Fruit fly (Drosophila melanogaster) whole organism, embryonic: ENCODE data around the gene CG11178.

Source experiments
- Ada2b ChIP-seq: fragments of 200-800 bp; sonication (Bioruptor generic); IDR thresholded peaks from 2 replicates; pipeline ENCODE4 v1.3.6; 2022; ENCODE audit warnings: missing biosample characterization, missing genetic modification characterization
- Bteb2 ChIP-seq: fragments of 200-800 bp; sonication (Bioruptor generic); optimal IDR thresholded peaks from 2 replicates; lab custom pipeline; 2016; ENCODE audit warnings: missing biosample characterization, missing genetic modification characterization
- CG10209 ChIP-seq: fragments of 200-800 bp; sonication (Bioruptor generic); optimal IDR thresholded peaks from 3 replicates; lab custom pipeline; 2017; ENCODE audit warnings: missing biosample characterization, mild to moderate bottlenecking, missing genetic modification characterization, missing genetic modification reagents
- CG10267 ChIP-seq: fragments of 200-800 bp; sonication (Bioruptor generic); optimal IDR thresholded peaks from 2 replicates; lab custom pipeline; 2018; ENCODE audit warnings: missing biosample characterization, mild to moderate bottlenecking, missing genetic modification characterization, moderate library complexity
- CG10959 ChIP-seq: fragments of 200-800 bp; sonication (Bioruptor generic); IDR thresholded peaks from 2 replicates; pipeline ENCODE4 v1.3.6; 2022; ENCODE audit warnings: missing biosample characterization, missing genetic modification characterization
- CG1233 ChIP-seq: fragments of 200-800 bp; sonication (Bioruptor generic); optimal IDR thresholded peaks from 4 replicates; lab custom pipeline; 2018; ENCODE audit warnings: missing biosample characterization, mild to moderate bottlenecking, missing genetic modification characterization
- CG1603 ChIP-seq: fragments of 200-800 bp; sonication (Bioruptor generic); optimal IDR thresholded peaks from 2 replicates; lab custom pipeline; 2019; ENCODE audit warnings: missing biosample characterization, mild to moderate bottlenecking, missing genetic modification characterization, moderate library complexity
- CG18262 ChIP-seq: fragments of 200-800 bp; optimal IDR thresholded peaks from 3 replicates; lab custom pipeline; 2019; ENCODE audit warnings: missing biosample characterization, mild to moderate bottlenecking, missing genetic modification characterization, moderate library complexity
- CG18764 ChIP-seq: fragments of 200-800 bp; sonication (Bioruptor generic); optimal IDR thresholded peaks from 3 replicates; lab custom pipeline; 2016; ENCODE audit warnings: missing biosample characterization, missing genetic modification characterization
- CG2129 ChIP-seq: fragments of 200-800 bp; sonication (Bioruptor generic); IDR thresholded peaks from 2 replicates; pipeline ENCODE4 v1.3.6; 2022; ENCODE audit warnings: missing biosample characterization, missing genetic modification characterization; ENCODE audit not compliant: partially characterized antibody
- CG30403 ChIP-seq: fragments of 200-800 bp; sonication (Bioruptor generic); optimal IDR thresholded peaks from 3 replicates; lab custom pipeline; 2016; ENCODE audit warnings: missing biosample characterization, missing genetic modification characterization
- CG31388 ChIP-seq: fragments of 200-800 bp; sonication (Bioruptor generic); optimal IDR thresholded peaks from 2 replicates; lab custom pipeline; 2016; ENCODE audit warnings: missing biosample characterization, missing genetic modification characterization
- CG6854 ChIP-seq: fragments of 200-800 bp; sonication (Bioruptor generic); optimal IDR thresholded peaks from 3 replicates; lab custom pipeline; 2017; ENCODE audit warnings: missing biosample characterization, mild to moderate bottlenecking, missing genetic modification characterization
- CG7556 ChIP-seq: fragments of 200-800 bp; sonication (Bioruptor generic); optimal IDR thresholded peaks from 2 replicates; lab custom pipeline; 2017; ENCODE audit warnings: missing biosample characterization, mild to moderate bottlenecking, missing genetic modification characterization
- CG7963 ChIP-seq: fragments of 200-800 bp; sonication (Bioruptor generic); IDR thresholded peaks from 3 replicates; pipeline ENCODE4 v1.3.6; 2022; ENCODE audit warnings: missing biosample characterization, missing genetic modification characterization; ENCODE audit not compliant: partially characterized antibody
- CkIIα-i1 ChIP-seq: fragments of 200-800 bp; sonication (Bioruptor generic); IDR thresholded peaks from 2 replicates; pipeline ENCODE4 v1.3.6; 2022; ENCODE audit warnings: missing biosample characterization, missing genetic modification characterization
- CoRest ChIP-seq: fragments of 200-800 bp; sonication (Bioruptor generic); optimal IDR thresholded peaks from 3 replicates; lab custom pipeline; 2018; ENCODE audit warnings: missing biosample characterization, mild to moderate bottlenecking, missing genetic modification characterization, moderate library complexity
- E2f1 ChIP-seq: fragments of 200-800 bp; sonication (Bioruptor generic); IDR thresholded peaks from 2 replicates; pipeline ENCODE4 v1.3.6; 2022; ENCODE audit warnings: missing biosample characterization, missing genetic modification characterization
- Eip74EF ChIP-seq, 2 experiments: fragments of 200-800 bp in 1 of 2; fragments of >200 bp in 1 of 2; sonication (Bioruptor generic) in 1 of 2; optimal IDR thresholded peaks; 2 replicates each; lab custom pipeline; 2017 to 2019; ENCODE audit warnings: missing biosample characterization in 2 of 2, missing genetic modification characterization in 2 of 2, mild to moderate bottlenecking in 1 of 2, moderate library complexity in 1 of 2
- Gsc ChIP-seq: fragments of 200-800 bp; sonication (Bioruptor generic); IDR thresholded peaks from 2 replicates; pipeline ENCODE4 v1.3.6; 2022; ENCODE audit warnings: missing biosample characterization, missing genetic modification characterization
- Hand ChIP-seq: fragments of 200-800 bp; sonication (Bioruptor generic); optimal IDR thresholded peaks from 2 replicates; lab custom pipeline; 2017; ENCODE audit warnings: mild to moderate bottlenecking, missing biosample characterization, missing genetic modification reagents, missing genetic modification characterization
- Hr51 ChIP-seq, 2 experiments: fragments of 200-800 bp; sonication (Bioruptor generic); optimal IDR thresholded peaks; 2 replicates in 1 of 2; 3 replicates in 1 of 2; lab custom pipeline; 2016 to 2018; ENCODE audit warnings: missing biosample characterization in 2 of 2, missing genetic modification characterization in 2 of 2, mild to moderate bottlenecking in 1 of 2, moderate library complexity in 1 of 2
- Med ChIP-seq: fragments of 200-800 bp; sonication (Bioruptor generic); peaks from one replicate; lab custom pipeline; 2016; ENCODE audit warnings: missing biosample characterization, missing genetic modification characterization, mild to moderate bottlenecking, inconsistent platforms, moderate library complexity
- PHDP ChIP-seq: fragments of 200-800 bp; sonication (Bioruptor generic); optimal IDR thresholded peaks from 3 replicates; lab custom pipeline; 2018; ENCODE audit warnings: missing biosample characterization, mild to moderate bottlenecking, missing genetic modification characterization, moderate library complexity
- Poxn ChIP-seq: fragments of 200-800 bp; sonication (Bioruptor generic); IDR thresholded peaks from 2 replicates; pipeline ENCODE4 v1.3.6; 2022; ENCODE audit warnings: missing biosample characterization, missing genetic modification characterization
- Xrp1 ChIP-seq: fragments of 200-800 bp; sonication (Bioruptor generic); IDR thresholded peaks from 2 replicates; pipeline ENCODE4 v1.3.6; 2022; ENCODE audit warnings: missing biosample characterization, missing genetic modification characterization
- bbx ChIP-seq: fragments of 200-800 bp; sonication (Bioruptor generic); IDR thresholded peaks from 2 replicates; pipeline ENCODE4 v1.3.6; 2022; ENCODE audit warnings: missing biosample characterization, missing genetic modification characterization; ENCODE audit not compliant: partially characterized antibody
- bsh ChIP-seq, 2 experiments: fragments of 200-800 bp; sonication (Bioruptor generic); optimal IDR thresholded peaks; 2 replicates each; lab custom pipeline; 2017 to 2018; ENCODE audit warnings: mild to moderate bottlenecking in 2 of 2, missing biosample characterization in 2 of 2, missing genetic modification characterization in 2 of 2, moderate library complexity in 1 of 2
- btn ChIP-seq: fragments of 200-800 bp; sonication (Bioruptor generic); optimal IDR thresholded peaks from 2 replicates; lab custom pipeline; 2016; ENCODE audit warnings: missing biosample characterization, missing genetic modification characterization
- crol ChIP-seq: fragments of 200-800 bp; sonication (Bioruptor generic); IDR thresholded peaks from 2 replicates; pipeline ENCODE4 v1.3.6; 2022; ENCODE audit warnings: missing biosample characterization, missing genetic modification characterization
- dan ChIP-seq: fragments of 200-800 bp; sonication (Bioruptor generic); IDR thresholded peaks from 2 replicates; pipeline ENCODE4 v1.3.6; 2022; ENCODE audit warnings: missing biosample characterization, missing genetic modification characterization
- dm ChIP-seq: fragments of 200-800 bp; sonication (Bioruptor generic); optimal IDR thresholded peaks from 3 replicates; lab custom pipeline; 2016; ENCODE audit warnings: missing biosample characterization, missing genetic modification characterization
- ftz-f1 ChIP-seq: fragments of 200-800 bp; sonication (Bioruptor generic); optimal IDR thresholded peaks from 2 replicates; lab custom pipeline; 2016; ENCODE audit warnings: missing biosample characterization, missing genetic modification characterization
- ham ChIP-seq: fragments of 200-800 bp; sonication (Bioruptor generic); IDR thresholded peaks from 2 replicates; pipeline ENCODE4 v1.3.6; 2022; ENCODE audit warnings: missing biosample characterization, missing genetic modification characterization
- hkb ChIP-seq, 2 experiments: fragments of 200-800 bp in 1 of 2; fragments of >200 bp in 1 of 2; sonication (Bioruptor generic) in 1 of 2; IDR thresholded peaks in 1 of 2; optimal IDR thresholded peaks in 1 of 2; 2 replicates each; pipeline versions ENCODE4 v1.3.6 to Lab custom; 2017 to 2022; ENCODE audit warnings: missing biosample characterization in 1 of 2, missing genetic modification characterization in 1 of 2
- inv ChIP-seq: fragments of 200-800 bp; sonication (Bioruptor generic); IDR thresholded peaks from 2 replicates; pipeline ENCODE4 v1.3.6; 2022; ENCODE audit warnings: missing biosample characterization, missing genetic modification characterization; ENCODE audit not compliant: partially characterized antibody
- kah ChIP-seq: fragments of 200-800 bp; sonication (Bioruptor generic); optimal IDR thresholded peaks from 2 replicates; lab custom pipeline; 2018; ENCODE audit warnings: missing biosample characterization, mild to moderate bottlenecking, missing genetic modification characterization
- klu ChIP-seq: fragments of 200-800 bp; sonication (Bioruptor generic); IDR thresholded peaks from 2 replicates; pipeline ENCODE4 v1.3.6; 2022; ENCODE audit warnings: missing biosample characterization, missing genetic modification characterization
- luna ChIP-seq: fragments of 200-800 bp; sonication (Bioruptor generic); optimal IDR thresholded peaks from 2 replicates; lab custom pipeline; 2016; ENCODE audit warnings: missing biosample characterization, missing genetic modification characterization
- mam ChIP-seq: fragments of 200-800 bp; sonication (Bioruptor generic); optimal IDR thresholded peaks from 3 replicates; lab custom pipeline; 2016; ENCODE audit warnings: missing biosample characterization, missing genetic modification characterization
- odd ChIP-seq: fragments of 200-800 bp; sonication (Bioruptor generic); optimal IDR thresholded peaks from 2 replicates; lab custom pipeline; 2017; ENCODE audit warnings: missing biosample characterization, mild to moderate bottlenecking, missing genetic modification characterization
- pum ChIP-seq: fragments of 200-800 bp; sonication (Bioruptor generic); optimal IDR thresholded peaks from 2 replicates; lab custom pipeline; 2016; ENCODE audit warnings: missing biosample characterization, missing genetic modification characterization
- run ChIP-seq: fragments of 200-800 bp; sonication (Bioruptor generic); optimal IDR thresholded peaks from 3 replicates; lab custom pipeline; 2018; ENCODE audit warnings: missing biosample characterization, mild to moderate bottlenecking, missing genetic modification characterization
- sens-2 ChIP-seq: fragments of 200-800 bp; sonication (Bioruptor generic); IDR thresholded peaks from 2 replicates; pipeline ENCODE4 v1.3.6; 2022; ENCODE audit warnings: missing biosample characterization, missing genetic modification characterization
- sima ChIP-seq: fragments of 200-800 bp; sonication (Bioruptor generic); optimal IDR thresholded peaks from 2 replicates; lab custom pipeline; 2016; ENCODE audit warnings: missing biosample characterization, missing genetic modification characterization
- ssp ChIP-seq: fragments of 200-800 bp; sonication (Bioruptor generic); IDR thresholded peaks from 2 replicates; pipeline ENCODE4 v1.3.6; 2022; ENCODE audit warnings: missing biosample characterization, missing genetic modification characterization
- stc ChIP-seq: fragments of 200-800 bp; sonication (Bioruptor generic); IDR thresholded peaks from 2 replicates; pipeline ENCODE4 v1.3.6; 2022; ENCODE audit warnings: missing biosample characterization, missing genetic modification characterization
- zen2 ChIP-seq: fragments of 200-800 bp; sonication (Bioruptor generic); IDR thresholded peaks from 3 replicates; pipeline ENCODE4 v1.3.6; 2022; ENCODE audit warnings: missing biosample characterization, missing genetic modification characterization; ENCODE audit not compliant: partially characterized antibody

The CG11178 gene

DNA sequence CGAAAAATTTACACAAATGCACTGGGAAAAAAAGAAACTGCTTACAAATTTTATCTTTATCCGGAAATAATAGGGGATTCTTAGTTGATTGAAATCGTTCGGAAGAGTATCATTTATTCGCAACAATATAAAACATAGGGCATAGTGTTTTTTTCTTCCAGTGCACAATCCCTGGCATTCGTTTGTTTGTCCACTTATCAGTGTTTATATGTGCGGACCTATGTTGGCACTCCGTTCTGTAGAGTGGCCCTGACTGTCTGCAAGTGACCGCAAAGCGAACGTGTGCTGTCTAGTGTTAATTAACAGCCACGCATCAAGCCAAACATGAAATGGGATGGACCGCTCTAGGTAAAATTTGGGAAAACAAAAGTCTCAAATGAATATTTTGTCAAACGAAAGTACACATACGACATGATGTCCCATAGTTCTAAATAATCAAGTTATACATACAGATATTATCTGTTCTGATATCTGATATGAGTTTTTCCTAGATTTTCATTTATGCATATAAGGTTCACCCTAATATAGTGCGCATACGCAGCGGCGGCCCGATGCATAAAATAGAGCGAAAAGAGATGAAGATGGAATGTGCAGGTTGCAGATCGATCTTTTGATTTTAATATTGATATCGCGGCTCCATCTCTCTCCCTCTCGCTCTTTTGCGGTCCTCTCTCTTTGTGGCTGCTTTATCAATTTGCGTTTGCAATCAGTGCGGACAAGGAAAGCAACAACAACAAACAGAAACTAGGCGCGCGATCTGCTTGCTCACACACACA, 35.8 kb downstream of the CG11178 start (continued):
- TF ChIP-seq ham (GFP tag; lab: Robert Waterston, UW) (peak; percentile 90), ssp (GFP tag; lab: Robert Waterston, UW) (peak; percentile 78), Gsc (GFP tag; lab: Robert Waterston, UW) (peak; percentile 76), Med (GFP tag; lab: Kevin White, UChicago) (peak; percentile 99), stc (GFP tag; lab: Robert Waterston, UW) (peak; percentile 87), dm (peak; percentile 90), sima (GFP tag; lab: Kevin White, UChicago) (peak; percentile 82), CG1603 (tag; lab: Kevin White, UChicago) (peak; percentile 83), Hand (GFP tag; lab: Kevin White, UChicago) (peak; percentile 74), zen2 (GFP tag; lab: Robert Waterston, UW) (no peak), klu (GFP tag; lab: Robert Waterston, UW) (peak; percentile 87), Eip74EF (GFP tag; optimal IDR thresholded peaks at IDR 0.05; lab: Kevin White, UChicago) (peak in 1 of 2 experiments; percentile 86), mam (GFP tag; lab: Kevin White, UChicago) (peak; percentile 96), Hr51 (GFP tag; optimal IDR thresholded peaks at IDR 0.05; lab: Kevin White, UChicago) (peak; percentile 93), hkb (optimal IDR thresholded peaks at IDR 0.05; lab: Kevin White, UChicago) (no peak), hkb (GFP tag; IDR thresholded peaks at IDR 0.05; lab: Robert Waterston, UW) (peak; percentile 92), CG6854 (GFP tag; lab: Kevin White, UChicago) (peak; percentile 85), CG18764 (GFP tag; lab: Kevin White, UChicago) (peak; percentile 87), CG31388 (peak; percentile 77), ftz-f1 (GFP tag; lab: Kevin White, UChicago) (peak; percentile 48), CG2129 (GFP tag; lab: Robert Waterston, UW) (no peak), bsh (GFP tag; optimal IDR thresholded peaks at IDR 0.05; lab: Kevin White, UChicago) (peak; percentile 78 to 91), Poxn (peak; percentile 83), pum (GFP tag; lab: Kevin White, UChicago) (peak; percentile 92), sens-2 (GFP tag; lab: Robert Waterston, UW) (peak; percentile 88), Bteb2 (GFP tag; lab: Kevin White, UChicago) (peak; percentile 94), CoRest (peak; percentile 96), CG30403 (GFP tag; lab: Kevin White, UChicago) (peak; percentile 95), crol (no peak), E2f1 (GFP tag; lab: Robert Waterston, UW) (peak; percentile 93), CG7556 (GFP tag; lab: Kevin White, UChicago) (peak; percentile 91), PHDP (tag; lab: Kevin White, UChicago) (peak; percentile 92), CG1233 (GFP tag; lab: Kevin White, UChicago) (peak; percentile 94), CG18262 (tag; lab: Kevin White, UChicago) (peak; percentile 90), odd (GFP tag; lab: Kevin White, UChicago) (peak; percentile 84), CkIIα-i1 (GFP tag; lab: Robert Waterston, UW) (0 out of 2 replicates have a peak, but pooled peaks have one; percentile 49), luna (GFP tag; lab: Kevin White, UChicago) (peak; percentile 93), btn (GFP tag; lab: Kevin White, UChicago) (peak; percentile 92), CG7963 (GFP tag; lab: Robert Waterston, UW) (no peak), Xrp1 (GFP tag; lab: Robert Waterston, UW) (peak; percentile 90), CG10267 (peak; percentile 82), bbx (GFP tag; lab: Robert Waterston, UW) (no peak), run (tag; lab: Kevin White, UChicago) (peak; percentile 77), kah (peak; percentile 39), CG10209 (GFP tag; lab: Kevin White, UChicago) (peak; percentile 94), Ada2b (GFP tag; lab: Robert Waterston, UW) (peak; percentile 93), CG10959 (GFP tag; lab: Robert Waterston, UW) (peak; percentile 71), inv (no peak), dan (GFP tag; lab: Robert Waterston, UW) (peak; percentile 69)
